Worm (Caenorhabditis elegans): ENCODE measurements around the gene srx-87.

- TF ChIP-seq ama-1 (optimal IDR thresholded peaks at IDR 0.05) (no peak), flt-1 (GFP tag; IDR thresholded peaks at IDR 0.05) (no peak), hmg-4 (GFP tag; optimal IDR thresholded peaks at IDR 0.05) (no peak), tbx-37 (GFP tag; conservative IDR thresholded peaks at IDR 0.05) (no peak), tra-4 (tag; optimal IDR thresholded peaks at IDR 0.05) (no peak), ceh-13 (GFP tag; optimal IDR thresholded peaks at IDR 0.05) (no peak), pes-1 (GFP tag; IDR thresholded peaks at IDR 0.05) (no peak), tbx-11 (GFP tag; IDR thresholded peaks at IDR 0.05) (no peak), ets-7 (tag; optimal IDR thresholded peaks at IDR 0.05) (no peak)
These were observed 48.3 kb downstream of the srx-87 start, which contains the start of gene tag-290 for ce11 chrV:11613007-11613406.

All from whole organism, early embryonic.